Worm (Caenorhabditis elegans) whole organism, L2 larva: Measurements from ENCODE around the gene ndg-4.

ENCODE experiments used
- C34F6.9 ChIP-seq: fragments of 150-350 bp; optimal IDR thresholded peaks from 2 replicates; lab custom pipeline; 2014; ENCODE audit warnings: missing biosample characterization, missing genetic modification characterization
- F13H6.1 ChIP-seq: sonication (generic microtip); optimal IDR thresholded peaks from 2 replicates; lab custom pipeline; 2016; ENCODE audit warnings: missing genetic modification characterization, missing compliant biosample characterization
- R02D3.7 ChIP-seq: fragments of 150-350 bp; optimal IDR thresholded peaks from 2 replicates; lab custom pipeline; 2014; ENCODE audit warnings: missing biosample characterization, missing genetic modification characterization
- Y55F3AM.14 ChIP-seq: fragments of 200-800 bp; sonication (Bioruptor generic); optimal IDR thresholded peaks from 2 replicates; lab custom pipeline; 2018; ENCODE audit warnings: mild to moderate bottlenecking, missing genetic modification characterization, missing compliant biosample characterization
- ZK546.5 ChIP-seq: sonication (generic microtip); optimal IDR thresholded peaks from 2 replicates; lab custom pipeline; 2017; ENCODE audit warnings: missing biosample characterization, missing genetic modification characterization
- alr-1 ChIP-seq: fragments of 150-350 bp; optimal IDR thresholded peaks from 2 replicates; lab custom pipeline; 2014; ENCODE audit warnings: missing biosample characterization, missing genetic modification characterization
- aly-2 ChIP-seq: fragments of 150-350 bp; optimal IDR thresholded peaks from 2 replicates; lab custom pipeline; 2014; ENCODE audit warnings: missing biosample characterization, missing genetic modification characterization
- ama-1 ChIP-seq: fragments of 150-350 bp; optimal IDR thresholded peaks from 2 replicates; lab custom pipeline; 2018; ENCODE audit warnings: inconsistent platforms
- blmp-1 ChIP-seq: sonication (generic microtip); optimal IDR thresholded peaks from 2 replicates; lab custom pipeline; 2017; ENCODE audit warnings: missing genetic modification characterization, mild to moderate bottlenecking, missing compliant biosample characterization, antibody characterized with exemption, moderate library complexity; ENCODE audit not compliant: insufficient read depth
- ceh-16 ChIP-seq: fragments of 150-350 bp; optimal IDR thresholded peaks from 2 replicates; lab custom pipeline; 2014; ENCODE audit warnings: missing biosample characterization, missing genetic modification characterization
- ceh-82 ChIP-seq: fragments of 150-350 bp; optimal IDR thresholded peaks from 2 replicates; lab custom pipeline; 2014; ENCODE audit warnings: missing biosample characterization, missing genetic modification characterization
- crh-2 ChIP-seq: sonication (generic microtip); optimal IDR thresholded peaks from 2 replicates; lab custom pipeline; 2017; ENCODE audit warnings: missing biosample characterization, missing genetic modification characterization
- dmd-4 ChIP-seq: sonication (generic microtip); optimal IDR thresholded peaks from 2 replicates; lab custom pipeline; 2017; ENCODE audit warnings: missing biosample characterization, missing genetic modification characterization
- egl-27 ChIP-seq: sonication (generic microtip); optimal IDR thresholded peaks from 3 replicates; lab custom pipeline; 2017; ENCODE audit warnings: missing biosample characterization, missing genetic modification reagents, missing genetic modification characterization
- elt-1 ChIP-seq: fragments of 150-350 bp; optimal IDR thresholded peaks from 2 replicates; lab custom pipeline; 2014; ENCODE audit warnings: missing biosample characterization, missing genetic modification characterization
- elt-3 ChIP-seq: sonication (generic microtip); optimal IDR thresholded peaks from 2 replicates; lab custom pipeline; 2017; ENCODE audit warnings: missing biosample characterization, missing genetic modification characterization
- fos-1 ChIP-seq: fragments of 150-350 bp; optimal IDR thresholded peaks from 2 replicates; lab custom pipeline; 2014; ENCODE audit warnings: missing biosample characterization, missing genetic modification characterization
- gmeb-1 ChIP-seq: fragments of 150-350 bp; optimal IDR thresholded peaks from 2 replicates; lab custom pipeline; 2014; ENCODE audit warnings: missing biosample characterization, missing genetic modification characterization
- lin-11 ChIP-seq: fragments of 150-350 bp; sonication (generic microtip); optimal IDR thresholded peaks from 2 replicates; lab custom pipeline; 2014; ENCODE audit warnings: missing biosample characterization, missing genetic modification characterization, inconsistent platforms, mixed read lengths
- lin-13 ChIP-seq: fragments of 150-350 bp; optimal IDR thresholded peaks from 2 replicates; lab custom pipeline; 2014; ENCODE audit warnings: missing biosample characterization, missing genetic modification reagents, missing genetic modification characterization
- lin-39 ChIP-seq: fragments of 150-350 bp; optimal IDR thresholded peaks from 2 replicates; lab custom pipeline; 2014; ENCODE audit warnings: missing biosample characterization, missing genetic modification reagents, missing genetic modification characterization
- lsy-2 ChIP-seq, 2 experiments: fragments of 150-350 bp in 1 of 2; sonication (generic microtip) in 1 of 2; optimal IDR thresholded peaks; 2 replicates each; lab custom pipeline; 2014 to 2017; ENCODE audit warnings: missing biosample characterization in 2 of 2, missing genetic modification characterization in 2 of 2
- mab-5 ChIP-seq: fragments of 150-350 bp; optimal IDR thresholded peaks from 2 replicates; lab custom pipeline; 2014; ENCODE audit warnings: missing biosample characterization, missing genetic modification characterization
- mbf-1 ChIP-seq: sonication (generic microtip); optimal IDR thresholded peaks from 2 replicates; lab custom pipeline; 2017; ENCODE audit warnings: missing biosample characterization, missing genetic modification characterization
- mdl-1 ChIP-seq, 2 experiments: fragments of 150-350 bp in 1 of 2; sonication (generic microtip) in 1 of 2; optimal IDR thresholded peaks; 2 replicates each; lab custom pipeline; 2017; ENCODE audit warnings: missing biosample characterization in 2 of 2, missing genetic modification characterization in 2 of 2
- nhr-10 ChIP-seq: sonication (generic microtip); optimal IDR thresholded peaks from 2 replicates; lab custom pipeline; 2017; ENCODE audit warnings: missing biosample characterization, missing genetic modification characterization
- nhr-11 ChIP-seq: fragments of 150-350 bp; optimal IDR thresholded peaks from 2 replicates; lab custom pipeline; 2014; ENCODE audit warnings: missing biosample characterization, missing genetic modification characterization
- nhr-12 ChIP-seq: fragments of 150-350 bp; optimal IDR thresholded peaks from 2 replicates; lab custom pipeline; 2014; ENCODE audit warnings: missing biosample characterization, missing genetic modification characterization
- nhr-129 ChIP-seq: fragments of 150-350 bp; optimal IDR thresholded peaks from 2 replicates; lab custom pipeline; 2014; ENCODE audit warnings: missing biosample characterization, missing genetic modification characterization
- nhr-21 ChIP-seq: fragments of 150-350 bp; optimal IDR thresholded peaks from 2 replicates; lab custom pipeline; 2014; ENCODE audit warnings: missing biosample characterization, missing genetic modification characterization
- nhr-23 ChIP-seq: fragments of 150-350 bp; optimal IDR thresholded peaks from 2 replicates; lab custom pipeline; 2014; ENCODE audit warnings: missing biosample characterization, missing genetic modification reagents, missing genetic modification characterization
- nhr-237 ChIP-seq: fragments of 150-350 bp; optimal IDR thresholded peaks from 2 replicates; lab custom pipeline; 2014; ENCODE audit warnings: missing biosample characterization, missing genetic modification characterization
- nhr-25 ChIP-seq: fragments of 150-350 bp; sonication (generic microtip); optimal IDR thresholded peaks from 3 replicates; lab custom pipeline; 2014; ENCODE audit warnings: missing biosample characterization, missing genetic modification characterization
- nhr-6 ChIP-seq: fragments of 150-350 bp; optimal IDR thresholded peaks from 2 replicates; lab custom pipeline; 2014; ENCODE audit warnings: missing biosample characterization, missing genetic modification characterization
- nhr-77 ChIP-seq: fragments of 150-350 bp; optimal IDR thresholded peaks from 2 replicates; lab custom pipeline; 2014; ENCODE audit warnings: missing biosample characterization, missing genetic modification characterization
- peb-1 ChIP-seq: fragments of 150-350 bp; optimal IDR thresholded peaks from 2 replicates; lab custom pipeline; 2014; ENCODE audit warnings: missing biosample characterization, missing genetic modification characterization
- sem-4 ChIP-seq: fragments of 150-350 bp; optimal IDR thresholded peaks from 2 replicates; lab custom pipeline; 2014; ENCODE audit warnings: missing biosample characterization, missing genetic modification reagents, missing genetic modification characterization
- skn-1 ChIP-seq: sonication (generic microtip); optimal IDR thresholded peaks from 2 replicates; lab custom pipeline; 2017; ENCODE audit warnings: missing biosample characterization, missing genetic modification characterization
- sma-3 ChIP-seq: sonication (generic microtip); optimal IDR thresholded peaks from 2 replicates; lab custom pipeline; 2016; ENCODE audit warnings: missing genetic modification reagents, missing genetic modification characterization, missing compliant biosample characterization
- sma-9 ChIP-seq, 2 experiments: fragments of 150-350 bp in 1 of 2; sonication (generic microtip) in 1 of 2; optimal IDR thresholded peaks; 2 replicates each; lab custom pipeline; 2014 to 2016; ENCODE audit warnings: missing genetic modification characterization in 2 of 2, mild to moderate bottlenecking in 1 of 2, missing biosample characterization in 1 of 2, missing compliant biosample characterization in 1 of 2, missing genetic modification reagents in 1 of 2, moderate library complexity in 1 of 2
- snpc-4 ChIP-seq: fragments of 150-350 bp; optimal IDR thresholded peaks from 2 replicates; lab custom pipeline; 2014; ENCODE audit warnings: missing biosample characterization, missing genetic modification characterization
- unc-39 ChIP-seq: fragments of 150-350 bp; optimal IDR thresholded peaks from 2 replicates; lab custom pipeline; 2014; ENCODE audit warnings: missing biosample characterization, missing genetic modification characterization
- unc-55 ChIP-seq: fragments of 150-350 bp; sonication (generic microtip); optimal IDR thresholded peaks from 3 replicates; lab custom pipeline; 2014; ENCODE audit warnings: missing biosample characterization, missing genetic modification reagents, missing genetic modification characterization
- unc-62 ChIP-seq: fragments of 150-350 bp; optimal IDR thresholded peaks from 2 replicates; lab custom pipeline; 2014; ENCODE audit warnings: missing biosample characterization, missing genetic modification reagents, missing genetic modification characterization
- zag-1 ChIP-seq: fragments of 150-350 bp; optimal IDR thresholded peaks from 2 replicates; lab custom pipeline; 2014; ENCODE audit warnings: missing biosample characterization, missing genetic modification characterization
- ztf-1 ChIP-seq: fragments of 200-800 bp; sonication (Bioruptor generic); conservative IDR thresholded peaks from 2 replicates; pipeline ENCODE4 v1.3.6; 2022; ENCODE audit warnings: missing genetic modification characterization, missing compliant biosample characterization
- ztf-11 ChIP-seq: sonication (generic microtip); optimal IDR thresholded peaks from 2 replicates; lab custom pipeline; 2017; ENCODE audit warnings: missing biosample characterization, missing genetic modification characterization
- ztf-4 ChIP-seq: fragments of 150-350 bp; optimal IDR thresholded peaks from 2 replicates; lab custom pipeline; 2014; ENCODE audit warnings: missing biosample characterization, missing genetic modification characterization

Gene ndg-4

ce11 chrIII:4504358-4504757 is 37.2 kb upstream of the ndg-4 start:
- no peak for TF ChIP-seq nhr-77 (tag; lab: Kevin White, UChicago)
- TF ChIP-seq lsy-2 (tag; optimal IDR thresholded peaks at IDR 0.05; lab: Kevin White, UChicago) = peak; percentile 1 to 67
- TF ChIP-seq unc-55 = peak; percentile 83
- no peak for TF ChIP-seq sem-4 (tag; lab: Kevin White, UChicago)
- no peak for TF ChIP-seq aly-2 (tag; lab: Kevin White, UChicago)
- TF ChIP-seq ztf-11 = no peak
- TF ChIP-seq mdl-1 (tag; optimal IDR thresholded peaks at IDR 0.05; lab: Kevin White, UChicago) = peak in 1 of 2 experiments; percentile 39
- no peak for TF ChIP-seq nhr-25
- TF ChIP-seq unc-39 (tag; lab: Kevin White, UChicago) = no peak
- peak; percentile 78 for TF ChIP-seq crh-2
- peak; percentile 49 for TF ChIP-seq fos-1
- no peak for TF ChIP-seq ceh-16
- no peak for TF ChIP-seq peb-1 (tag; lab: Kevin White, UChicago)
- no peak for TF ChIP-seq nhr-237 (tag; lab: Kevin White, UChicago)
- no peak for TF ChIP-seq R02D3.7 (tag; lab: Kevin White, UChicago)
- TF ChIP-seq ztf-1 (GFP tag; lab: Robert Waterston, UW) = no peak
- no peak for TF ChIP-seq nhr-12 (tag; lab: Kevin White, UChicago)
- TF ChIP-seq sma-9 (GFP tag; optimal IDR thresholded peaks at IDR 0.05; lab: Kevin White, UChicago) = peak; percentile 36
- no peak for TF ChIP-seq sma-9 (tag; optimal IDR thresholded peaks at IDR 0.05; lab: Kevin White, UChicago)
- TF ChIP-seq unc-62 = no peak
- no peak for TF ChIP-seq ZK546.5
- no peak for TF ChIP-seq nhr-11
- no peak for TF ChIP-seq ama-1 (lab: Kevin White, UChicago)
- TF ChIP-seq nhr-6 (tag; lab: Kevin White, UChicago) = peak; percentile 8
- peak; percentile 14 for TF ChIP-seq egl-27 (tag; lab: Kevin White, UChicago)
- peak; percentile 49 for TF ChIP-seq ztf-4 (tag; lab: Kevin White, UChicago)
- peak; percentile 86 for TF ChIP-seq C34F6.9 (tag; lab: Kevin White, UChicago)
- peak; percentile 14 for TF ChIP-seq lin-39 (tag; lab: Kevin White, UChicago)
- TF ChIP-seq F13H6.1 (tag; lab: Kevin White, UChicago) = peak; percentile 61
- no peak for TF ChIP-seq nhr-23 (tag; lab: Kevin White, UChicago)
- TF ChIP-seq nhr-129 (tag; lab: Kevin White, UChicago) = peak; percentile 93
- no peak for TF ChIP-seq mbf-1 (tag; lab: Kevin White, UChicago)
- TF ChIP-seq ceh-82 (tag; lab: Kevin White, UChicago) = no peak
- TF ChIP-seq Y55F3AM.14 = peak; percentile 46
- TF ChIP-seq sma-3 = no peak
- TF ChIP-seq alr-1 = peak; percentile 33
- no peak for TF ChIP-seq skn-1 (tag; lab: Kevin White, UChicago)
- TF ChIP-seq lin-11 (tag; lab: Kevin White, UChicago) = peak; percentile 18
- no peak for TF ChIP-seq nhr-21 (tag; lab: Kevin White, UChicago)
- TF ChIP-seq blmp-1 (tag; lab: Kevin White, UChicago) = no peak
- peak; percentile 75 for TF ChIP-seq zag-1
- no peak for TF ChIP-seq nhr-10 (tag; lab: Kevin White, UChicago)
- no peak for TF ChIP-seq dmd-4 (tag; lab: Kevin White, UChicago)
- no peak for TF ChIP-seq snpc-4 (tag; lab: Kevin White, UChicago)
- no peak for TF ChIP-seq elt-1 (tag; lab: Kevin White, UChicago)
- TF ChIP-seq elt-3 (tag; lab: Kevin White, UChicago) = no peak
- no peak for TF ChIP-seq gmeb-1
- peak; percentile 30 for TF ChIP-seq mab-5 (tag; lab: Kevin White, UChicago)
- no peak for TF ChIP-seq lin-13 (GFP tag; lab: Kevin White, UChicago)
- TF ChIP-seq, all 48 proteins: peak for 18
